Worm (Caenorhabditis elegans): ENCODE results near the gene Y105C5B.3.

DNA sequence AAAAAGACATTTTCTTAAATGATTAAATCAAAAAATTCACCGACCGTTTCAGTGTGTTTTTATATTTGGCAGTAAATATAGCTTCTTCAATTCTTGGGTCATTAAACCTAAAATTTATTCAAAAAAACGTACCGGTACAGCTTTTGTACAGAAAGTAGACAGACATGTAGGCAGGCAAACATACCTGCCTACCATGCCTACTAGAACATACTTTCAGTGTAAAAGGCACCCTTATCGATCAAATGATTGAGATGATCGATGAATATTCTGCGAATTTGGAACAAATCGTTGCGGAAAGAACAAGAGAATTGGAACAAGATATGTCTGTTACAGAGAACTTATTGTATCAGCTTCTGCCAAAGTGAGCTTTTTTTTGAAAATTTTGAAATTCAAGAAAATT, 3.9 kb upstream of the Y105C5B.3 start:
- no peak for TF ChIP-seq cog-1 (tag; optimal IDR thresholded peaks at IDR 0.05)
- no peak for TF ChIP-seq ztf-29 (GFP tag; IDR thresholded peaks at IDR 0.05)
- no peak for TF ChIP-seq ztf-23 (GFP tag; IDR thresholded peaks at IDR 0.05)
- TF ChIP-seq flt-1 (GFP tag; IDR thresholded peaks at IDR 0.05), result no peak
- TF ChIP-seq med-1 (GFP tag; optimal IDR thresholded peaks at IDR 0.05; ENCODE audit: insufficient read depth), result no peak
- TF ChIP-seq klf-2 (GFP tag; conservative IDR thresholded peaks at IDR 0.05), result no peak
- no peak for TF ChIP-seq T22C8.4 (GFP tag; IDR thresholded peaks at IDR 0.05)
- TF ChIP-seq ref-1 (GFP tag; conservative IDR thresholded peaks at IDR 0.05), result no peak
